Worm (Caenorhabditis elegans) whole organism, L4 larva: ENCODE measurements around the gene R04B5.11.

Experiments
- D1046.2 ChIP-seq: fragments of 200-800 bp; sonication (Bioruptor generic); IDR thresholded peaks from 2 replicates; pipeline ENCODE4 v1.3.6; 2022; ENCODE audit warnings: missing genetic modification characterization, missing compliant biosample characterization
- F26F4.8 ChIP-seq: fragments of 200-800 bp; sonication (Bioruptor generic); conservative IDR thresholded peaks from 2 replicates; pipeline ENCODE4 v1.3.6; 2022; ENCODE audit warnings: missing genetic modification characterization, missing compliant biosample characterization
- F37D6.2 ChIP-seq: sonication (generic microtip); optimal IDR thresholded peaks from 2 replicates; lab custom pipeline; 2016; ENCODE audit warnings: mild to moderate bottlenecking, missing genetic modification characterization, missing compliant biosample characterization
- T20F7.1 ChIP-seq: fragments of 200-800 bp; sonication (Bioruptor generic); optimal IDR thresholded peaks from 2 replicates; lab custom pipeline; 2018; ENCODE audit warnings: mild to moderate bottlenecking, missing genetic modification characterization, missing compliant biosample characterization
- Y48G9A.11 ChIP-seq: fragments of 200-800 bp; sonication (Bioruptor generic); IDR thresholded peaks from 2 replicates; pipeline ENCODE4 v1.3.6; 2022; ENCODE audit warnings: missing genetic modification reagents, missing genetic modification characterization, missing compliant biosample characterization
- Y75B8A.6 ChIP-seq: fragments of 200-800 bp; sonication (Bioruptor generic); IDR thresholded peaks from 2 replicates; pipeline ENCODE4 v1.3.6; 2022; ENCODE audit warnings: missing genetic modification reagents, missing genetic modification characterization, missing compliant biosample characterization
- aly-2 ChIP-seq: sonication (generic microtip); optimal IDR thresholded peaks from 2 replicates; lab custom pipeline; 2018; ENCODE audit warnings: missing biosample characterization, missing genetic modification characterization
- ceh-28 ChIP-seq: fragments of 150-350 bp; optimal IDR thresholded peaks from 2 replicates; lab custom pipeline; 2014; ENCODE audit warnings: missing biosample characterization, missing genetic modification reagents, missing genetic modification characterization
- ceh-32 ChIP-seq: sonication (generic microtip); optimal IDR thresholded peaks from 2 replicates; lab custom pipeline; 2016; ENCODE audit warnings: mild to moderate bottlenecking, missing genetic modification characterization, missing compliant biosample characterization; ENCODE audit not compliant: poor library complexity
- ceh-82 ChIP-seq: sonication (generic microtip); optimal IDR thresholded peaks from 2 replicates; lab custom pipeline; 2017; ENCODE audit warnings: missing biosample characterization, missing genetic modification characterization
- daf-16 ChIP-seq, 3 experiments: sonication (generic microtip); optimal IDR thresholded peaks; 2 replicates each; lab custom pipeline; 2016 to 2017; ENCODE audit warnings: missing genetic modification characterization in 3 of 3, missing genetic modification reagents in 3 of 3, mild to moderate bottlenecking in 2 of 3, missing compliant biosample characterization in 2 of 3, missing biosample characterization in 1 of 3, moderate library complexity in 1 of 3
- dmd-6 ChIP-seq: fragments of 200-800 bp; sonication (Bioruptor generic); IDR thresholded peaks from 2 replicates; pipeline ENCODE4 v1.3.6; 2022; ENCODE audit warnings: missing genetic modification reagents, missing genetic modification characterization, missing compliant biosample characterization
- dmd-8 ChIP-seq: fragments of 200-800 bp; sonication (Bioruptor generic); IDR thresholded peaks from 2 replicates; pipeline ENCODE4 v1.3.6; 2022; ENCODE audit warnings: missing genetic modification characterization, missing compliant biosample characterization
- dve-1 ChIP-seq: sonication (generic microtip); optimal IDR thresholded peaks from 2 replicates; lab custom pipeline; 2017; ENCODE audit warnings: antibody characterized with exemption, mild to moderate bottlenecking, missing genetic modification characterization, missing compliant biosample characterization; ENCODE audit not compliant: insufficient read depth
- fkh-10 ChIP-seq: fragments of 150-350 bp; optimal IDR thresholded peaks from 2 replicates; lab custom pipeline; 2014; ENCODE audit warnings: missing biosample characterization, missing genetic modification reagents, missing genetic modification characterization
- hlh-11 ChIP-seq: fragments of 200-800 bp; sonication (Bioruptor generic); optimal IDR thresholded peaks from 2 replicates; lab custom pipeline; 2018; ENCODE audit warnings: mild to moderate bottlenecking, missing genetic modification characterization, missing compliant biosample characterization
- jun-1 ChIP-seq: fragments of 150-350 bp; optimal IDR thresholded peaks from 2 replicates; lab custom pipeline; 2014; ENCODE audit warnings: missing biosample characterization, missing genetic modification reagents, missing genetic modification characterization
- lim-7 ChIP-seq: fragments of 200-800 bp; sonication (Bioruptor generic); IDR thresholded peaks from 2 replicates; pipeline ENCODE4 v1.3.6; 2022; ENCODE audit warnings: missing genetic modification characterization, missing compliant biosample characterization
- lin-13 ChIP-seq: fragments of 150-350 bp; optimal IDR thresholded peaks from 2 replicates; lab custom pipeline; 2014; ENCODE audit warnings: missing biosample characterization, missing genetic modification reagents, missing genetic modification characterization
- lir-3 ChIP-seq: sonication (generic microtip); optimal IDR thresholded peaks from 2 replicates; lab custom pipeline; 2016; ENCODE audit warnings: mild to moderate bottlenecking, missing genetic modification characterization, missing compliant biosample characterization
- mdl-1 ChIP-seq, 2 experiments: fragments of 150-350 bp in 1 of 2; sonication (generic microtip) in 1 of 2; optimal IDR thresholded peaks; 2 replicates each; lab custom pipeline; 2014 to 2017; ENCODE audit warnings: missing biosample characterization in 2 of 2, missing genetic modification characterization in 2 of 2
- mep-1 ChIP-seq: fragments of 150-350 bp; sonication (generic microtip); optimal IDR thresholded peaks from 3 replicates; lab custom pipeline; 2014; ENCODE audit warnings: missing biosample characterization, missing genetic modification characterization
- nhr-111 ChIP-seq: fragments of 200-800 bp; sonication (Bioruptor generic); optimal IDR thresholded peaks from 2 replicates; lab custom pipeline; 2018; ENCODE audit warnings: mild to moderate bottlenecking, missing genetic modification characterization, missing compliant biosample characterization
- nhr-28 ChIP-seq: fragments of 150-350 bp; optimal IDR thresholded peaks from 2 replicates; lab custom pipeline; 2014; ENCODE audit warnings: missing biosample characterization, missing genetic modification characterization
- nhr-48 ChIP-seq: sonication (generic microtip); optimal IDR thresholded peaks from 2 replicates; lab custom pipeline; 2016; ENCODE audit warnings: mild to moderate bottlenecking, missing genetic modification characterization, missing compliant biosample characterization
- nhr-77 ChIP-seq: fragments of 150-350 bp; optimal IDR thresholded peaks from 2 replicates; lab custom pipeline; 2014; ENCODE audit warnings: missing biosample characterization, missing genetic modification characterization
- pha-4 ChIP-seq, 2 experiments: fragments of 150-350 bp in 1 of 2; fragments of 200-800 bp in 1 of 2; sonication (Bioruptor generic) in 1 of 2; IDR thresholded peaks in 1 of 2; optimal IDR thresholded peaks in 1 of 2; 2 replicates each; pipeline versions ENCODE4 v1.3.6 to Lab custom; 2014 to 2022; ENCODE audit warnings: missing genetic modification characterization in 2 of 2, missing genetic modification reagents in 2 of 2, missing biosample characterization in 1 of 2, missing compliant biosample characterization in 1 of 2
- php-3 ChIP-seq: fragments of 200-800 bp; sonication (Bioruptor generic); IDR thresholded peaks from 2 replicates; pipeline ENCODE4 v1.3.6; 2022; ENCODE audit warnings: missing genetic modification reagents, missing genetic modification characterization, missing compliant biosample characterization
- pqm-1 ChIP-seq: sonication (generic microtip); optimal IDR thresholded peaks from 2 replicates; lab custom pipeline; 2017; ENCODE audit warnings: missing biosample characterization, missing genetic modification characterization
- snpc-4 ChIP-seq: fragments of 150-350 bp; optimal IDR thresholded peaks from 2 replicates; lab custom pipeline; 2014; ENCODE audit warnings: missing biosample characterization, missing genetic modification characterization
- unc-62 ChIP-seq, 3 experiments: fragments of 150-350 bp in 1 of 3; sonication (generic microtip); optimal IDR thresholded peaks in 2 of 3; peaks in 1 of 3; 1 replicate in 1 of 3; 2 replicates in 2 of 3; lab custom pipeline; 2014 to 2017; ENCODE audit warnings: missing biosample characterization in 3 of 3, missing genetic modification characterization in 3 of 3, missing genetic modification reagents in 3 of 3, missing genotype in 1 of 3
- vab-7 ChIP-seq: fragments of 200-800 bp; sonication (Bioruptor generic); IDR thresholded peaks from 2 replicates; pipeline ENCODE4 v1.3.6; 2022; ENCODE audit warnings: missing genetic modification reagents, missing genetic modification characterization, missing compliant biosample characterization

The R04B5.11 gene

ce11 chrV:10103811-10104210 is 12.8 kb upstream of the R04B5.11 start (continued):
- TF ChIP-seq lin-13 (GFP tag; lab: Kevin White, UChicago), result no peak

- TF ChIP-seq vab-7 (GFP tag; lab: Robert Waterston, UW) (no peak), F26F4.8 (GFP tag; lab: Robert Waterston, UW) (0 out of 2 replicates have a peak, but pooled peaks have one; percentile 24)
Observed at ce11 chrV:10101916-10102315, 10.9 kb upstream of the R04B5.11 start, which contains the start of gene C08B6.14. Gene C08B6.14 (minus strand): TSS chrV:10102016.

- TF ChIP-seq T20F7.1, result no peak
- no peak for TF ChIP-seq pha-4 (GFP tag; IDR thresholded peaks at IDR 0.05; lab: Robert Waterston, UW)
- TF ChIP-seq pha-4 (tag; optimal IDR thresholded peaks at IDR 0.05; lab: Kevin White, UChicago), result no peak
- TF ChIP-seq unc-62 (GFP tag; optimal IDR thresholded peaks at IDR 0.05 in 1 of 2; lab: Kevin White, UChicago), result peak in 1 of 2 experiments; percentile 14
- no peak for TF ChIP-seq unc-62 (tag; optimal IDR thresholded peaks at IDR 0.05; lab: Kevin White, UChicago)
- peak; percentile 78 for TF ChIP-seq nhr-28 (tag; lab: Kevin White, UChicago)
- no peak for TF ChIP-seq ceh-28
- TF ChIP-seq dve-1, result peak; percentile 56
- peak; percentile 48 for TF ChIP-seq nhr-48 (tag; lab: Kevin White, UChicago)
- TF ChIP-seq dmd-6 (GFP tag; lab: Robert Waterston, UW), result peak; percentile 82
- TF ChIP-seq hlh-11 (tag; lab: Kevin White, UChicago), result peak; percentile 51
- 0 out of 2 replicates have a peak, but pooled peaks have one; percentile 21 for TF ChIP-seq php-3 (GFP tag; lab: Robert Waterston, UW)
- TF ChIP-seq daf-16 (GFP tag; optimal IDR thresholded peaks at IDR 0.05; lab: Kevin White, UChicago), result peak in 1 of 2 experiments; percentile 21
- TF ChIP-seq daf-16 (tag; optimal IDR thresholded peaks at IDR 0.05; lab: Kevin White, UChicago), result peak; percentile 58
Observed at ce11 chrV:10098429-10098828, 7.4 kb upstream of the R04B5.11 start, which contains the start of gene ugt-47. Gene ugt-47 (minus strand): TSS chrV:10098597.

DNA sequence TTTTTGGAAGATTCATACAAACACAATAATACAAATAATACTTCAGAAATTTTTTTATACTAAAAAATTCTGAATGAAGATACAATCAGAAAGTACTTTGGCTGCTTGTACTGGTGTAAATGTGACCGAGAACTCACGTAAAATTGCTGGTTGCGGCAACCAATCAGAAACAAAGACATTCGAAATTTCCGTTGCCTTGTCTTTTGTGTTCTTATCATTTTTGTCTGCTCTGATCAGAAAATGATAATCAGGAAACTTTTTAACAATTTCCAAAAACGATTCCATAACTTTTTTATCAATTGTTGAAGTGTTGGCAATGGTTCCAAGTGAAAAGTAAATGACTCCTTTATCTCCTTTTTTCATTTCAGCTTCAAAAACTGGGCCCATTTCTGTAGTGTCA is 5.9 kb upstream of the R04B5.11 start:
- TF ChIP-seq ceh-82 (tag; lab: Kevin White, UChicago) (no peak), dmd-8 (GFP tag; lab: Robert Waterston, UW) (no peak), nhr-111 (GFP tag; lab: Kevin White, UChicago) (no peak), ceh-32 (tag; lab: Kevin White, UChicago) (no peak), lir-3 (tag; lab: Kevin White, UChicago) (no peak), hlh-11 (tag; lab: Kevin White, UChicago) (peak; percentile 13), fkh-10 (GFP tag; lab: Kevin White, UChicago) (no peak), nhr-77 (tag; lab: Kevin White, UChicago) (peak; percentile 50), Y48G9A.11 (GFP tag; lab: Robert Waterston, UW) (no peak), aly-2 (tag; lab: Kevin White, UChicago) (no peak), mdl-1 (tag; optimal IDR thresholded peaks at IDR 0.05; lab: Kevin White, UChicago) (no peak), lim-7 (GFP tag; lab: Robert Waterston, UW) (no peak), nhr-28 (tag; lab: Kevin White, UChicago) (peak; percentile 80), pqm-1 (tag; lab: Kevin White, UChicago) (peak; percentile 86), daf-16 (GFP tag; optimal IDR thresholded peaks at IDR 0.05; lab: Kevin White, UChicago) (no peak), daf-16 (tag; optimal IDR thresholded peaks at IDR 0.05; lab: Kevin White, UChicago) (peak; percentile 40), mep-1 (tag; lab: Kevin White, UChicago) (no peak), snpc-4 (tag; lab: Kevin White, UChicago) (no peak), vab-7 (GFP tag; lab: Robert Waterston, UW) (no peak), jun-1 (tag; lab: Kevin White, UChicago) (no peak), D1046.2 (no peak), F37D6.2 (tag; lab: Kevin White, UChicago) (no peak), dve-1 (peak; percentile 52), dmd-6 (GFP tag; lab: Robert Waterston, UW) (peak; percentile 66), Y75B8A.6 (GFP tag; lab: Robert Waterston, UW) (no peak)
